Worm (Caenorhabditis elegans): ENCODE measurements around the gene gtsf-1.

DNA sequence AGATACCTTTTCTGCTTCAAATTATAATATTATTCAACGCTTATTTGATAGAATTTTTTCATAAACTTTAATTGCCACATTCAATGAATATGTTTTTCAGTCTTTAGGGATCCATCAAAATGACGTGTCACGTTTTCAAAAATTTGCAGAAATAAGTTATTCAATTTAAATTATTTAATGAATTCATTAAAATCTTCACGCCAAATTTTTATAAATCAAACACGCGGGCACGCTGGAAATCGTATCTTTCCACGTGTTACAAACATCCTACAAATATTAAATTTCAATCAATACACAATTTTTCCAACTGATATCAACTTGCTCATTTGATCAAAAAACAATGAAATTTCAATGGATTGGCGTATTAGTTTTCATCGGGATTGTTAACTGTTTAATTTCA, 43.1 kb upstream of the gtsf-1 start, which contains the start of gene Y116A8A.4:
- TF ChIP-seq ceh-9 (tag; optimal IDR thresholded peaks at IDR 0.05) (no peak), nhr-11 (tag; optimal IDR thresholded peaks at IDR 0.05) (no peak), Y22D7AL.16 (tag; optimal IDR thresholded peaks at IDR 0.05) (no peak), fkh-10 (GFP tag; optimal IDR thresholded peaks at IDR 0.05) (no peak), ttx-3 (tag; optimal IDR thresholded peaks at IDR 0.05) (no peak), F13H6.1 (tag; optimal IDR thresholded peaks at IDR 0.05) (no peak), sdc-2 (tag; optimal IDR thresholded peaks at IDR 0.05) (no peak), rnt-1 (tag; optimal IDR thresholded peaks at IDR 0.05) (no peak), hlh-6 (tag; optimal IDR thresholded peaks at IDR 0.05) (no peak), fkh-6 (tag; optimal IDR thresholded peaks at IDR 0.05) (no peak), pag-3 (tag; optimal IDR thresholded peaks at IDR 0.05; ENCODE audit: borderline replicate concordance) (no peak), K09A11.1 (tag; optimal IDR thresholded peaks at IDR 0.05; ENCODE audit: insufficient read depth) (no peak), pros-1 (tag; optimal IDR thresholded peaks at IDR 0.05) (no peak)
